Fruit fly (Drosophila melanogaster): ENCODE results near the gene CG42512.

- TF ChIP-seq kay (GFP tag; ENCODE audit: borderline replicate concordance) (no peak), CG12768 (GFP tag; optimal IDR thresholded peaks at IDR 0.05) (no peak), pad (GFP tag; optimal IDR thresholded peaks at IDR 0.05) (no peak), CG1620 (GFP tag; optimal IDR thresholded peaks at IDR 0.05) (no peak), toe (GFP tag; optimal IDR thresholded peaks at IDR 0.05) (no peak), CG14711 (tag; optimal IDR thresholded peaks at IDR 0.05) (no peak)
Observed at dm6 chrX:16692325-16692724, 41.1 kb downstream of the CG42512 start.

Data from whole organism, adult.